Fruit fly (Drosophila melanogaster): ENCODE data around the gene Svip.

The Svip gene

DNA sequence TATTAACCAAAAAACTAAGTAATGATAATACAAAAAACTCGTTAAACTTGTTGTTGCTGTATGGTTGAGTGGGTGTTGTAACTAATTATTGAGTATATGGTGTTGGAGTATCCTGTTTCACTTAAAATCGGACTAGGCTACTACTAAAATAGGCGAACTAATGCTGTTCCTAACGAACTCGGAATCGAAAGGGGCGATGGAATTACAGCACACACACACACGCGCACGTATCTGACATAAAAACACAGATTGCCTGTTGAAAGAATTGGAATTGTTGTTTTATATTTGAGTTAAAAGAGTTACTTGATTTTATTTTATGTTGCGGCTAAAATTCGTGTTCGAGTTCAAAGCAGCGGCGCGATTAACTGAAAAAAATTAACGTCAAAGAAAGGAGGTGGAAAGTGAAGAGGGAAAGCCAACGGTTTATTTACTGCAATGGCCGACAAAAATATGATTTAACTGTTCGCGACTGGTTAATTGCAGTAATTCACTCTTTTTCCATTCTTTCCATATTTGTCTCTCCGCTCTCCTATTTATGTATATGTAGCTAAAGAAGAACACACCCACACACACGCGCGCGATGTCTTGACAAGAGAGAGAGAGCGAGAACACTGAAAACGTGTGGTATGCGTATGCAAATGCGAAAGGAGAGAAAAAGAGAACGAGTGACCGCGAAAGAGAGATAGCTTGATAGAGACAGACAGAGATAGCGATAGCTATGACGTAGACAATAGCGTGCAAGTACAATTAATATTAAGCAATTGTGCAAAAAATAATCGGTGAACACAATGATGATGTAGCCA lies 42.8 kb downstream of the Svip start (continued):
- TF ChIP-seq sug (tag; optimal IDR thresholded peaks at IDR 0.05) (peak; percentile 76), chm (GFP tag; IDR thresholded peaks at IDR 0.05) (peak; percentile 59; the same call in 1 of the 2 replicates), CG1832 (GFP tag; optimal IDR thresholded peaks at IDR 0.05) (peak; percentile 85), tx (GFP tag; optimal IDR thresholded peaks at IDR 0.05) (no peak), CG17385 (GFP tag; optimal IDR thresholded peaks at IDR 0.05) (peak; percentile 11), sd (tag; optimal IDR thresholded peaks at IDR 0.05) (peak; percentile 94), CG34224 (GFP tag; IDR thresholded peaks at IDR 0.05; ENCODE audit: partially characterized antibody) (peak; percentile 7; the same call in 1 of the 3 replicates), bsh (GFP tag; optimal IDR thresholded peaks at IDR 0.05) (peak in 1 of 2 experiments; percentile 12), lbe (GFP tag; optimal IDR thresholded peaks at IDR 0.05) (peak; percentile 14), BtbVII (GFP tag; optimal IDR thresholded peaks at IDR 0.05) (peak; percentile 85), CG3281 (GFP tag; optimal IDR thresholded peaks at IDR 0.05) (no peak), pros (GFP tag; optimal IDR thresholded peaks at IDR 0.05) (peak; percentile 70), eve (GFP tag; optimal IDR thresholded peaks at IDR 0.05) (peak in 1 of 2 experiments; percentile 85), CG11695 (GFP tag; IDR thresholded peaks at IDR 0.05) (0 out of 3 replicates have a peak, but pooled peaks have one; percentile 6)

DNA sequence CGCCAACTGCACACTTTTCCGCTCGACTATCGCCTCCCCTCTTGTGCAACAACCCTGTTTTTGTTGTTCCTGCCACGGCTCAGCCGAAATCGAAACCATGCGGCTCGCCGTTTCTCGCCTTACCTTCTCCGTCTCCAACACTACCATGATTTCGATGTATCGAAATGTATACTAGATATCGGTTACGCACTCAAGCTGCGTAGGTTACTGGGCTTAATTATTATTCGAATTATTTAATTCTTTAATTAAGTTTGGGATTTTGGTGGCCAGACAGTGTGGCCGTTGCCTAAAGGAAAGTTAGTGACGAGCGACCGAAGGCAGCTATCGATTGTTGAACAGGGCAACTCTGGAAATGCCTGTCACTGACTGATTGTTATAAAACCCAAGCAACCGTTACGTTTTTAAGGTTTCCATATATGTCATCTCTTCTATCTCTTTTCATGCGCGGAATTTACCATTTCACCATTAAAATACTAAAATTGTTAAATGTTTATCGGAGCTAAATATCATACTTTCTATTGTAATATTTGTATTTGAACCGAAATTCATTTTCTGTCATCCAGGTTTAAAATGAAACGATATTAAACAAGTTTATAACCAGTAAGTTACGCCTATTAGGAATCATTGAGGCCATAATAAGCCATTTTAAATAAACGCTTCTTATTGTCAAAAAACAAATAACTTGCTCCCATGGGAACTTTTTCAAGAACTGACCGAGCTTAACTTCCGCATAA lies 43.5 kb downstream of the Svip start, which contains the start of gene eIF4E1:
Gene eIF4E1, minus strand, starts transcription at position 304 of the 734 bp plus-strand sequence.
- TF ChIP-seq CG18619 (GFP tag; optimal IDR thresholded peaks at IDR 0.05), result no peak
- peak; percentile 33; the same call in 1 of the 4 replicates for TF ChIP-seq Gug (GFP tag; IDR thresholded peaks at IDR 0.05)
- no peak for TF ChIP-seq BtbVII (GFP tag; optimal IDR thresholded peaks at IDR 0.05)
- no peak for TF ChIP-seq E2f1 (GFP tag; IDR thresholded peaks at IDR 0.05)
- peak; percentile 67 for TF ChIP-seq CG7963 (GFP tag; IDR thresholded peaks at IDR 0.05; ENCODE audit: partially characterized antibody)
- no peak for TF ChIP-seq wek (GFP tag; optimal IDR thresholded peaks at IDR 0.05)
- no peak for TF ChIP-seq CG4404 (GFP tag; IDR thresholded peaks at IDR 0.05)
- no peak for TF ChIP-seq CG4820 (GFP tag; optimal IDR thresholded peaks at IDR 0.05)
- no peak for TF ChIP-seq Doc2 (GFP tag; IDR thresholded peaks at IDR 0.05)
- TF ChIP-seq usp (GFP tag; optimal IDR thresholded peaks at IDR 0.05), result no peak
- TF ChIP-seq CG9876 (GFP tag; optimal IDR thresholded peaks at IDR 0.05), result peak; percentile 5
- no peak for TF ChIP-seq bowl (GFP tag; IDR thresholded peaks at IDR 0.05)
- TF ChIP-seq sd (tag; optimal IDR thresholded peaks at IDR 0.05), result peak; percentile 21
- TF ChIP-seq CG10274 (GFP tag; optimal IDR thresholded peaks at IDR 0.05), result no peak
- no peak for TF ChIP-seq CG6765 (GFP tag; optimal IDR thresholded peaks at IDR 0.05)
- TF ChIP-seq Spps (tag; optimal IDR thresholded peaks at IDR 0.05), result no peak
- TF ChIP-seq CG12236 (GFP tag; optimal IDR thresholded peaks at IDR 0.05), result no peak
- 0 out of 3 replicates have a peak, but pooled peaks have one; percentile 21 for TF ChIP-seq Dbx (GFP tag; IDR thresholded peaks at IDR 0.05)
- peak; percentile 29 for TF ChIP-seq HLH54F (GFP tag; optimal IDR thresholded peaks at IDR 0.05)
- TF ChIP-seq CG2889 (GFP tag; IDR thresholded peaks at IDR 0.05), result no peak
- peak; percentile 84; the same call in 2 of the 3 replicates for TF ChIP-seq CG2199 (GFP tag; IDR thresholded peaks at IDR 0.05)
- peak; percentile 3 for TF ChIP-seq jumu (GFP tag; optimal IDR thresholded peaks at IDR 0.05)
- TF ChIP-seq eve (GFP tag; optimal IDR thresholded peaks at IDR 0.05), result no peak
- no peak for TF ChIP-seq CG16815 (GFP tag; optimal IDR thresholded peaks at IDR 0.05)
- TF ChIP-seq CG1647 (GFP tag; optimal IDR thresholded peaks at IDR 0.05), result no peak
- no peak for TF ChIP-seq Oaz (GFP tag; IDR thresholded peaks at IDR 0.05)
- TF ChIP-seq crp (GFP tag; optimal IDR thresholded peaks at IDR 0.05), result peak in 1 of 2 experiments; percentile 5
- TF ChIP-seq Max (GFP tag; optimal IDR thresholded peaks at IDR 0.05), result peak; percentile 60
- peak in 1 of 2 experiments; percentile 74 for TF ChIP-seq Trl (optimal IDR thresholded peaks at IDR 0.05)
- TF ChIP-seq Trl (GFP tag; optimal IDR thresholded peaks at IDR 0.05), result no peak
- no peak for TF ChIP-seq CG5953 (GFP tag; IDR thresholded peaks at IDR 0.05)
- TF ChIP-seq CG8290 (GFP tag; optimal IDR thresholded peaks at IDR 0.05), result peak; percentile 30
- peak in 1 of 2 experiments; percentile 55 for TF ChIP-seq CG8290 (tag; optimal IDR thresholded peaks at IDR 0.05)
- peak; percentile 7 for TF ChIP-seq CG30403 (GFP tag; optimal IDR thresholded peaks at IDR 0.05)
- TF ChIP-seq Ets97D (GFP tag; optimal IDR thresholded peaks at IDR 0.05), result peak; percentile 96
- TF ChIP-seq CG32532 (GFP tag; IDR thresholded peaks at IDR 0.05), result no peak
